Fruit fly (Drosophila melanogaster): ENCODE data around the gene stnB.
A peak's percentile ranks its signal among the peaks of the same experiment; 100 is the strongest.

stnB gene

DNA sequence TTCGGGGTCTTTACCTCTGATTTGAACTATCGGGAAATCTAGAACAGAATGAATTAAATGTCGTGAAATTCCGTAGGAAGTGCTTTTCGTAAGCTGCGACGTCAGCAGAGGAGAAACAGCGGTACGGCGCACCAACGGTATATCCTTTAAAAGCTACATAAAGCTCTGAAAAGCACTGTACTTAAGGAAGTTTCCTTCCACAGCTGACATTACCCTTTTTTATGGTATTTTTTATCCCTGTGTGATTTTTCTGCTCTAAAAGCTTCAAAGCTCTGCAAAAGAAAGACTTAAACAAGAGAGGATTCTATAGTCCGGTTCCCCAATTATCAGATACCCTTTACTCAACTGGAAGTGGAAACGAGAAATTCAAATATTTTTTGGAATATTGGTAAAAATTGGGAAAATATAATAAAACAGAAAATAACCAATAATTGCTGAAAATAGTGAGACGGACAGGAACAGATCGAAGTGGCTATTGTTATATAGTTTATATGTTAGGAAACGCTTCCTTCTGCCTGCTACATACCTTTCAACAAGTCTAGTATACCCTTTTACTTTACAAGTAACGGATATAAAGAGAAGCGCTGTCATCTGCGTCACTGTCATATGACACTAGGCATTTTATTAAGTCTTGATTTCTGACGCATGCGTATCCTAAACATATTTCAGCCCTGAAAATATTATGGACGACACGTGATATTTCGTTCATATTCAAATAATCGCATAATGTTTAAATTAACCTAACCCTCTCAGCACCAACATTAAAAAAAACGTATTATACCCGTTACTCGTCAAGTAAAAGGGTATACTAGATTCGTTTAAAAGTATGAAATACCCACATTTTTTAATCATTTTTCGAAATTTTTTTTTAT lies at the start of gene stnB, which contains the start of gene stnA:
Gene stnB (minus strand): TSS at position 51 of the 872 bp plus-strand sequence.
Gene stnA (minus strand): TSS at position 51 of the 872 bp plus-strand sequence.
- TF ChIP-seq HLH106 (tag; optimal IDR thresholded peaks at IDR 0.05): peak; percentile 6
- TF ChIP-seq pan (optimal IDR thresholded peaks at IDR 0.05): no peak
- TF ChIP-seq fru (GFP tag; optimal IDR thresholded peaks at IDR 0.05): peak; percentile 1
- TF ChIP-seq br (GFP tag; optimal IDR thresholded peaks at IDR 0.05): no peak
- no peak for TF ChIP-seq h (GFP tag; optimal IDR thresholded peaks at IDR 0.05)
- TF ChIP-seq foxo (GFP tag; optimal IDR thresholded peaks at IDR 0.05): no peak
- TF ChIP-seq GATAd (GFP tag; optimal IDR thresholded peaks at IDR 0.05): no peak

dm6 chrX:23035766-23036165 lies 31.3 kb upstream of the stnB start, which contains the start of gene CG12061:
Gene CG12061, plus strand, starts transcription at chrX:23036066.
- TF ChIP-seq h (GFP tag; optimal IDR thresholded peaks at IDR 0.05) (no peak), usp (GFP tag; optimal IDR thresholded peaks at IDR 0.05) (no peak), Rel (GFP tag; optimal IDR thresholded peaks at IDR 0.05) (no peak), Rel (tag; optimal IDR thresholded peaks at IDR 0.05) (no peak), sv (GFP tag; optimal IDR thresholded peaks at IDR 0.05) (no peak), Hr78 (GFP tag; optimal IDR thresholded peaks at IDR 0.05) (no peak), Mio (GFP tag; optimal IDR thresholded peaks at IDR 0.05) (no peak), Myc (optimal IDR thresholded peaks at IDR 0.05) (no peak), Hr83 (GFP tag; optimal IDR thresholded peaks at IDR 0.05; ENCODE audit: poor library complexity, severe bottlenecking) (no peak), N (GFP tag; optimal IDR thresholded peaks at IDR 0.05) (no peak), dl (GFP tag; optimal IDR thresholded peaks at IDR 0.05; ENCODE audit: insufficient read depth in 1 of 2, partially characterized antibody in 2 of 2) (no peak), dmrt93B (GFP tag; optimal IDR thresholded peaks at IDR 0.05) (no peak), OdsH (GFP tag; optimal IDR thresholded peaks at IDR 0.05) (no peak), foxo (GFP tag; optimal IDR thresholded peaks at IDR 0.05) (no peak), CG32264 (GFP tag; optimal IDR thresholded peaks at IDR 0.05) (no peak), Dif (GFP tag; optimal IDR thresholded peaks at IDR 0.05; ENCODE audit: partially characterized antibody) (no peak), ey (GFP tag; optimal IDR thresholded peaks at IDR 0.05) (no peak)

dm6 chrX:23022598-23022997 lies 18.1 kb upstream of the stnB start, which contains the start of gene zyd:
Gene zyd, plus strand, starts transcription at chrX:23022898.
- TF ChIP-seq sage (GFP tag; optimal IDR thresholded peaks at IDR 0.05) (no peak), lola (GFP tag; optimal IDR thresholded peaks at IDR 0.05) (no peak), GATAd (GFP tag; optimal IDR thresholded peaks at IDR 0.05) (no peak), dsf (GFP tag; optimal IDR thresholded peaks at IDR 0.05; ENCODE audit: borderline replicate concordance) (no peak), pan (optimal IDR thresholded peaks at IDR 0.05) (no peak), br (GFP tag; optimal IDR thresholded peaks at IDR 0.05) (no peak), usp (GFP tag; optimal IDR thresholded peaks at IDR 0.05) (no peak), jim (GFP tag; optimal IDR thresholded peaks at IDR 0.05) (no peak), Hr83 (GFP tag; optimal IDR thresholded peaks at IDR 0.05; ENCODE audit: poor library complexity, severe bottlenecking) (no peak), Dfd (GFP tag; optimal IDR thresholded peaks at IDR 0.05) (no peak), Jra (GFP tag; optimal IDR thresholded peaks at IDR 0.05) (no peak), N (GFP tag; optimal IDR thresholded peaks at IDR 0.05) (no peak), Abd-B (GFP tag; optimal IDR thresholded peaks at IDR 0.05) (no peak), rgr (GFP tag; optimal IDR thresholded peaks at IDR 0.05) (no peak), Dif (GFP tag; optimal IDR thresholded peaks at IDR 0.05; ENCODE audit: partially characterized antibody) (no peak), foxo (GFP tag; optimal IDR thresholded peaks at IDR 0.05) (no peak), CrebA (GFP tag; optimal IDR thresholded peaks at IDR 0.05; ENCODE audit: borderline replicate concordance) (no peak)

DNA sequence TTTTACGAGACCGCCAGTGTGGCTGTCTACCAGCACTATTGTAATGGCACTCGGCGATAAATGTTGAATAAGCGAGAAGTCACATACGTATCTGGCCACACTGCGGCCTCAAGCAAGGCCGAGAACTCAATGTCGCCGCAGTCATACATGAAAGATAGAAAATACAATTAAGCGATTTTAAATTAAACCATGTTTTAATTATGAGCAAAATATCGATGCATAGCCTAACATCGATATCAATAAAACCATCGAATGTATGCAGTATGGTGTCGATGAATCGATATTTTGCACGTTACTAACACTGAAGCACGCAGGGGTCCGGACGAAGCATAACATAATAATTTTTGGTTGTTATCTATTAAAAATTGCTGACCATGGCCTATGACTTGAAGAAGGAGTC lies 8.8 kb upstream of the stnB start, which contains the start of the genes Rab21 and Coa7:
Gene Rab21 (minus strand): TSS at position 202 of the 400 bp plus-strand sequence.
Gene Coa7 (plus strand): TSS at position 288 of the 400 bp plus-strand sequence.
- TF ChIP-seq Myc (optimal IDR thresholded peaks at IDR 0.05) (peak; percentile 14), psq (GFP tag; optimal IDR thresholded peaks at IDR 0.05) (peak; percentile 22), fru (GFP tag; optimal IDR thresholded peaks at IDR 0.05) (peak; percentile 12), Jra (GFP tag; optimal IDR thresholded peaks at IDR 0.05) (peak; percentile 42), rgr (GFP tag; optimal IDR thresholded peaks at IDR 0.05) (peak; percentile 3), Hnf4 (GFP tag; optimal IDR thresholded peaks at IDR 0.05) (peak; percentile 63), lola (GFP tag; optimal IDR thresholded peaks at IDR 0.05) (no peak), tai (GFP tag; optimal IDR thresholded peaks at IDR 0.05) (peak; percentile 53), h (GFP tag; optimal IDR thresholded peaks at IDR 0.05) (peak; percentile 53), sv (GFP tag; optimal IDR thresholded peaks at IDR 0.05) (no peak), Rel (GFP tag; optimal IDR thresholded peaks at IDR 0.05) (no peak), Rel (tag; optimal IDR thresholded peaks at IDR 0.05) (peak; percentile 20), GATAd (GFP tag; optimal IDR thresholded peaks at IDR 0.05) (peak; percentile 13), foxo (GFP tag; optimal IDR thresholded peaks at IDR 0.05) (peak in 1 of 2 experiments; percentile 10), HLH106 (tag; optimal IDR thresholded peaks at IDR 0.05) (no peak)
